Worm (Caenorhabditis elegans): ENCODE results near the gene tmed-1.

DNA sequence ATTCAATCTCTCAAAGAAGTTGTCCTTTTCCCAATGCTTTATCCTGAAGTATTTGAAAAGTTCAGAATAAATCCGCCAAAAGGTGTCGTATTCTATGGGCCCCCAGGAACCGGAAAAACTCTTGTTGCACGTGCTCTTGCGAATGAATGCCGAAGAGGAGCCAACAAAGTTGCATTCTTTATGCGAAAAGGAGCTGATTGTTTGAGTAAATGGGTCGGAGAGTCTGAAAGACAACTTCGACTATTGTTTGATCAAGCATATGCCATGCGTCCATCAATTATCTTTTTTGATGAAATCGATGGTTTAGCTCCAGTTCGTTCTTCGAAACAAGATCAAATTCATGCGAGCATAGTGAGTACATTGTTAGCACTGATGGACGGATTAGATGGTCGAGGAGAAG, 2.8 kb upstream of the tmed-1 start:
- no peak for TF ChIP-seq F39B2.1 (GFP tag; IDR thresholded peaks at IDR 0.05)
- TF ChIP-seq snpc-1.3 (tag; optimal IDR thresholded peaks at IDR 0.05; ENCODE audit: insufficient read depth): no peak
- no peak for TF ChIP-seq T26A5.8 (tag; optimal IDR thresholded peaks at IDR 0.05)
- no peak for TF ChIP-seq fkh-3 (tag; optimal IDR thresholded peaks at IDR 0.05)
- no peak for TF ChIP-seq ceh-91 (GFP tag; IDR thresholded peaks at IDR 0.05)
